Worm (Caenorhabditis elegans) whole organism, dauer: ENCODE measurements around the gene C44C10.10.

Experiments used
- unc-62 ChIP-seq: sonication (generic microtip); optimal IDR thresholded peaks from 2 replicates; lab custom pipeline; 2017; ENCODE audit warnings: missing biosample characterization, missing genetic modification reagents, missing genetic modification characterization

Gene C44C10.10

DNA sequence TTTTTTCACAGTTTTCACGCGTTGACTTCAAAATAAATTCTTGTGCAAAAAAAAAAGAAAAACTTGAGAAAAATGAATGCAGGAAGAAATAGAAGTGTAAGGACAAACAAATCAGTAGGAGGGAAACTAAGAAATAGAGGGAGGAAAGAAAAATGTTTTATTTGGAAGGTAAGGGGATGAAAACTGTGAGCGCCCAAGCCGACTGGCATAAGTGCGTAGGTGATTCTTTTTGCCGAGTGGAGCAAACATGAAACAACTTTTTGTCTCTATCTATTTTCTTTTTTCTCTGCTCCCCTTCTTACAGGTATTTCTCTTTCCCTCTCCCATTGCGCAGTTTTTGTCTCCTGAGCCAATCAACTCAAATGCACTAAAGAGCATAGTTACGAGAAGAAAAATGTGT, 28.6 kb downstream of the C44C10.10 start:
- TF ChIP-seq unc-62, result no peak

ce11 chrX:11720058-11720457, 29.9 kb downstream of the C44C10.10 start:
- TF ChIP-seq unc-62, result no peak

ce11 chrX:11723781-11724201, 33.7 kb downstream of the C44C10.10 start, which contains the start of gene D1053.4:
TSS of gene D1053.4 (minus strand) at chrX:11723800.
- no peak for TF ChIP-seq unc-62

ce11 chrX:11725646-11726045, 35.5 kb downstream of the C44C10.10 start:
- TF ChIP-seq unc-62, result no peak

ce11 chrX:11726450-11726849, 36.3 kb downstream of the C44C10.10 start:
- TF ChIP-seq unc-62, result no peak

DNA sequence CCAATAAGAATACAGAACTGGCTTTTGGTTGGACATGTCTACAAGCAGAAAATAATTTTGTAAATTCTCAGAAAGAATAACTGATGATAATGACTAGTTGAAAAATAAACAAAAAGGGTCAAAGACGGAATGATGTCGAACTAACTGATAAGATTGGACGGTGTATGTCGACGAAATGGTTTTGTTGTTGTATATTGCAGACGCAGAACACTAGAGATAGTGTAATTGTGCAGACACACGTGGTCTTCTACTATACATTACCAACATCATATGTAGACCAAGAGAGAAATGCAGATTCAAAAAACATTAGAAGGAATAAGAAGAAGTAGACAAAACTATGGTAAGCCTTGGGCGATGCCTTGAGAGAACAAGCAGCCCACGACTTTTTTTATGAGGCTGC, 37.6 kb downstream of the C44C10.10 start, which contains the start of the genes gst-42 and D1053.2:
Gene gst-42, minus strand, starts transcription at position 176 of the 400 bp plus-strand sequence.
Gene D1053.2, plus strand, starts transcription at position 391 of the 400 bp plus-strand sequence.
- no peak for TF ChIP-seq unc-62

DNA sequence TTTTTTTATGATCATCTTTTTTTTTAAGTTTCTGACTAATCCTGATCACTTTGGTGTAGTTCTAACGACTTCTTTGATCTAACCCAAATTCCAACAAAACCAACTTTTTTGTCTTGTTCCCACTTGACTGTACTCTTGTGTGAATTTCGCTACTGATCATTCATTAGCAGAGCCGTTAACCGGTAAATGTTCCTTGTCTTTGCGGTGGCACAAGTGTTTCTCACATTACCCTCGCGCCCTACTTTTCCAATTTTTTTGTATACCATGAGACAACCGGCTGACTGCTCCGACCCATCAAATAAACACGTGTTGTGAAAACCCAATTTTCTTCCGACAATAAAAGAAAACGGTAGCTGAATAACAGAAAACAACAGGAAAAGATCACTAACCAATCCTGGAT, 42.6 kb downstream of the C44C10.10 start:
- no peak for TF ChIP-seq unc-62

DNA sequence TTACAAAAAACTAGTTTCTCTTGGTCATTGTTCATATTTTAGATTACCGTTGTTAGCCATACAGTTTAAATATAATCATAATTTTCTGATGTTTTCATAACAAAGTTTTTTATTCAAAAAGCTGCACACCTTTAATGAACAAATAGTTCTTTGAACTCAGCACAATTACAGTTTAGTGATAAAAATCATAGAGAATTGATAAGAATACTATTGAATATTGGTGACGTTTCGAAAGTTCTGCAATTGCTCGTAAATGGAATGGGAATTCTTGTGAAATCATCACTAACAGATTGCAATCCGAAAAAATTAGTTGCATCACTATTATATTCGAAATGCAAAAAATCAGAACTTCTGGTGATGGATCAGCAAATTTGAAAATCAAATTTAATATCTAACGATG, 44.0 kb downstream of the C44C10.10 start:
- no peak for TF ChIP-seq unc-62

DNA sequence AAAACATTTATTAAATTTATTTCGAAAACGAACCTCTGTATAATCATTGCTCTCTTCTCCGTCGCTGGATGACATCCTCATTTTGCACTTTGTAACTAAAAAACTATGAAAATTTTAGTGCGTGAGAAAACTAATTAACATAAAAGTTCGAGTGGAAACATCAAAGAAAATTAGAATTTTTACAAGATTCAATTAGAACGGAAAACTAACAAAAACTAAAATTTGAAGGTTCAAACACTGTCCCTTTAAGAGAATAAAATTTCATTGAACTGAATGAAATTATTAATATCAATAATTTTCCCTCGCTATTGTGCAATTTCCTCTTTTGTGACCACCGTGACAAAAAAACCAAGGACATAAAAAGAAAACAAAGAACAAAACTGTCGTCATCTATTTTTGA, 46.9 kb downstream of the C44C10.10 start, which contains the start of gene D1053.3:
Gene D1053.3, minus strand, starts transcription at position 101 of the 400 bp plus-strand sequence.
- no peak for TF ChIP-seq unc-62

DNA sequence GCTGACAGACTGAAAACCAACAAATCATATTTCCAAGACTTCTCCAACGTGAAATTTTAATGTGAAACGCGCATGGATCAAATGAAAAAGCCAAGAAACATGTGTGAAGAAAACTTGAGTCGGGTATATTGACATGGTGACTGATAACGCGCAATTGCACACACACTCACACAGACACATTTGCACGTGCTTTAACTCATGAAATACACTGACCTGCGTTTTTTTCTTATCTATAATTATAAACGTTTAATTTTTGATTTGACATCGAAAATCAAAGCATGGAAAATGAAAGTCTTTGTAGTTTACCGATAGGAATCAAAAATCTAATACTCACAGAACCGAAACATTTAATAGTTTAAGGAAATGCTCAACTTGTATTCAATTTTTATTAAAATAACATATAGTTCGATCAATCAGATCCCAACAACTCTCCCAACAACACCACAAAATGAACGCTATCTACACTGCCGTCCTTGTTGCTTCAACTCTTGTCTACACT, 48.5 kb downstream of the C44C10.10 start, which contains the start of gene nspa-9:
Gene nspa-9, plus strand, starts transcription at position 449 of the 499 bp plus-strand sequence.
- no peak for TF ChIP-seq unc-62
